Worm (Caenorhabditis elegans) whole organism, L4 larva: ENCODE measurements around the gene marc-5.

ENCODE experiments used
- cey-2 ChIP-seq: sonication (generic microtip); optimal IDR thresholded peaks from 3 replicates; lab custom pipeline; 2017; ENCODE audit warnings: missing genetic modification characterization, mild to moderate bottlenecking, missing compliant biosample characterization, antibody characterized with exemption, borderline replicate concordance; ENCODE audit not compliant: insufficient read depth
- lin-15B ChIP-seq: fragments of 150-350 bp; sonication (generic microtip); optimal IDR thresholded peaks from 3 replicates; lab custom pipeline; 2014; ENCODE audit warnings: missing biosample characterization, missing genetic modification characterization

DNA sequence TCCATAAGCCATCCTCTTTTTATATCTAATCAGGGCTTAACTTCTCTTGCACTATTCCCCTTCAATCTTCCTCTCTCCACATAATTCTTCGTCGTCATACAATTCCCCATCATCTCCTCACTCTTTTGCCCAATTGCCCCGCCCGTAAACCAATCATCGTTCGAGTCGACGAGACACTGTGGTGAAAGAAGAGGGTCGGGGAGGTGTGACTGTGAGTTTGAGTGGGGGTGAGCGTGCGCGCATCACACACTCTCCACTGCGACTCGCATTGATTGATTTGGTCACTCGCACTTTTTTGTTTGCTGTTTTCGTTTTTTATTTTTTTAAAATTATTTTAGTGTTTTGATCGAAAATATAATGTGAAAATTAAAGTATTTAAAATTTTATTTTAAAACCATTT, 40.2 kb downstream of the marc-5 start:
- TF ChIP-seq lin-15B (tag; lab: Kevin White, UChicago) (no peak), cey-2 (tag; lab: Kevin White, UChicago) (no peak)
